Worm (Caenorhabditis elegans) whole organism, L4/young adult: ENCODE results near the gene srx-113.

Experiments used
- dao-5 ChIP-seq: sonication (generic microtip); optimal IDR thresholded peaks from 2 replicates; lab custom pipeline; 2016; ENCODE audit warnings: missing genotype, missing genetic modification characterization, moderate library complexity, missing compliant biosample characterization
- him-1 ChIP-seq: sonication (generic microtip); optimal IDR thresholded peaks from 2 replicates; lab custom pipeline; 2016; ENCODE audit warnings: missing genotype, missing genetic modification reagents, missing genetic modification characterization, missing compliant biosample characterization

DNA sequence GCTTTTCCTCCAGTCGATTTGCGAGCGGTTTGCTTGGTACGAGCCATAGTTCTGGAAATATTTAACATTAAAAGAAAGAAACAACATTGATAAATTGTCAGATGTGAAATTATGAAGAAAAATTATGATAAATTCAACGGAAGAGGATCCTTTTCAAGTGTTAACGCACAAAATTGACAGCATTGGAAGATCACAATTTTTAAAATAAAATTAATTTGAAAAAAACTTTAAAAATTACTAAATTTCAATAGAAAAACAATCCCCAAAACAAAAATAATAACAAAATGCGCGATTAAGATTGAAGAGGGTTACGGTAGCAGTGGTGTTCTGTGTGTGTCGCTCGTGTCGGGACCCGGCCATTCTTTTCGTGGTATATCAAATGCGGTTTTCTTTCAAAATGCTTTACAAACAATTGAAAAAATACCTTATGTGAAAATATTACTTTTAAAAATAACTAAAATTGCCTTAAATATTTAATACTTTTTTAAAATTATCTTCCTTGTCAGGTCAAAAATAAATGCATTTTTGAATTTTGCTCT is 28.4 kb upstream of the srx-113 start, which contains the start of gene his-74:
- TF ChIP-seq dao-5 (tag; lab: Kevin White, UChicago): no peak
- no peak for TF ChIP-seq him-1 (tag; lab: Kevin White, UChicago)
